Fruit fly (Drosophila melanogaster): ENCODE results near the gene CG3587.

Gene CG3587

dm6 chrX:1988673-1989072 is 48.6 kb downstream of the CG3587 start (continued):
- TF ChIP-seq salr (GFP tag; optimal IDR thresholded peaks at IDR 0.05) (peak in 1 of 2 experiments; percentile 68), CG32006 (GFP tag; optimal IDR thresholded peaks at IDR 0.05) (peak; percentile 90), acj6 (GFP tag; optimal IDR thresholded peaks at IDR 0.05) (peak; percentile 44), CG11294 (GFP tag; IDR thresholded peaks at IDR 0.05) (peak; percentile 89), svp (GFP tag) (no peak), CG6854 (GFP tag; optimal IDR thresholded peaks at IDR 0.05) (no peak), CG9139 (GFP tag; optimal IDR thresholded peaks at IDR 0.05) (no peak), OdsH (GFP tag; optimal IDR thresholded peaks at IDR 0.05) (peak; percentile 69), Hr38 (GFP tag; optimal IDR thresholded peaks at IDR 0.05) (no peak), CG8119 (GFP tag; IDR thresholded peaks at IDR 0.05) (peak; percentile 89), Eip78C (GFP tag) (peak; percentile 79), cyc (GFP tag; optimal IDR thresholded peaks at IDR 0.05) (no peak), CG7368 (GFP tag; optimal IDR thresholded peaks at IDR 0.05) (peak; percentile 25)

- TF ChIP-seq CG6854 (GFP tag; optimal IDR thresholded peaks at IDR 0.05) (peak; percentile 7), achi (GFP tag; optimal IDR thresholded peaks at IDR 0.05) (no peak), vri (GFP tag; optimal IDR thresholded peaks at IDR 0.05) (no peak), CG6808 (GFP tag; optimal IDR thresholded peaks at IDR 0.05) (no peak), eg (GFP tag; IDR thresholded peaks at IDR 0.05) (no peak), CG6792 (GFP tag; optimal IDR thresholded peaks at IDR 0.05) (no peak), dsx (GFP tag; optimal IDR thresholded peaks at IDR 0.05; ENCODE audit: poor library complexity, severe bottlenecking) (no peak), Eip75B (GFP tag; optimal IDR thresholded peaks at IDR 0.05) (no peak), CG6163 (GFP tag; IDR thresholded peaks at IDR 0.05) (0 out of 3 replicates have a peak, but pooled peaks have one; percentile 21), Blimp-1 (GFP tag; optimal IDR thresholded peaks at IDR 0.05) (peak; percentile 81)
Observed at dm6 chrX:1989981-1990380, 49.9 kb downstream of the CG3587 start.

All from whole organism, prepupa.